Worm (Caenorhabditis elegans): ENCODE results near the gene eea-1.

The eea-1 gene

ce11 chrV:13512515-13512914 is 15.3 kb upstream of the eea-1 start:
- TF ChIP-seq ztf-4 (tag; optimal IDR thresholded peaks at IDR 0.05): no peak
- no peak for TF ChIP-seq gmeb-1 (tag; optimal IDR thresholded peaks at IDR 0.05)

DNA sequence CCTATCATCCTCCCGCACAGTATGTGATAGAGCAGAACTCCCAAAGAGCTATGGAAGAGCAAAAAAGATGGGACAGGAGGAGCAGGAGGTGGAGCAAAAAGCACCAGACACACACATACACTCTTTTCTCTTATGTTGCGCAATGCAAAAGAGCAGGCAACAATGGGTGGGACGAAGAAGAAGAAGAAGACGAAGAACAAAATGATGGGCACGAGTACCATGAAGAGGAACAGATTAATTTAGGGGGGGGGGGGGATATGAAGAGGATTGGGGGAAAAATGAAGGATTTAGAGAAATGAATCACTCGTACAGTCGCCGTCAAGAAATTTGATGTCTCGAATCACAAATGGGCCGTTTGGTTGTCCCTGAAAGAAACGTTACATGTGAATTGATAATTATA is 14.4 kb upstream of the eea-1 start, which contains the start of gene avr-15:
TSS of gene avr-15 (minus strand) at position 101 of the 400 bp plus-strand sequence.
- TF ChIP-seq ZK546.5 (tag; optimal IDR thresholded peaks at IDR 0.05) (no peak), nhr-77 (tag; optimal IDR thresholded peaks at IDR 0.05) (no peak), egl-27 (tag; optimal IDR thresholded peaks at IDR 0.05) (no peak), peb-1 (tag; optimal IDR thresholded peaks at IDR 0.05) (no peak), unc-39 (tag; optimal IDR thresholded peaks at IDR 0.05) (no peak), gmeb-1 (tag; optimal IDR thresholded peaks at IDR 0.05) (no peak), nhr-25 (tag; optimal IDR thresholded peaks at IDR 0.05) (no peak), nhr-10 (tag; optimal IDR thresholded peaks at IDR 0.05) (no peak), zag-1 (tag; optimal IDR thresholded peaks at IDR 0.05) (no peak), F13H6.1 (tag; optimal IDR thresholded peaks at IDR 0.05) (no peak), ceh-82 (tag; optimal IDR thresholded peaks at IDR 0.05) (no peak), sma-9 (GFP tag; optimal IDR thresholded peaks at IDR 0.05) (no peak), sma-9 (tag; optimal IDR thresholded peaks at IDR 0.05) (no peak), mdl-1 (tag; optimal IDR thresholded peaks at IDR 0.05) (no peak), sem-4 (tag; optimal IDR thresholded peaks at IDR 0.05) (no peak)

- TF ChIP-seq egl-27 (tag; optimal IDR thresholded peaks at IDR 0.05) (no peak), nhr-25 (tag; optimal IDR thresholded peaks at IDR 0.05) (no peak), nhr-10 (tag; optimal IDR thresholded peaks at IDR 0.05) (no peak), crh-2 (tag; optimal IDR thresholded peaks at IDR 0.05) (no peak), sma-9 (GFP tag; optimal IDR thresholded peaks at IDR 0.05) (no peak), sma-9 (tag; optimal IDR thresholded peaks at IDR 0.05) (no peak), elt-3 (tag; optimal IDR thresholded peaks at IDR 0.05) (no peak), ZK546.5 (tag; optimal IDR thresholded peaks at IDR 0.05) (no peak), ama-1 (optimal IDR thresholded peaks at IDR 0.05) (no peak), blmp-1 (tag; optimal IDR thresholded peaks at IDR 0.05; ENCODE audit: insufficient read depth) (no peak), nhr-6 (tag; optimal IDR thresholded peaks at IDR 0.05) (no peak), aly-2 (tag; optimal IDR thresholded peaks at IDR 0.05) (no peak), unc-62 (GFP tag; optimal IDR thresholded peaks at IDR 0.05) (no peak), lin-39 (tag; optimal IDR thresholded peaks at IDR 0.05) (no peak)
Measured at ce11 chrV:13506321-13506720, 9.1 kb upstream of the eea-1 start, which contains the start of gene R11G10.4. Gene R11G10.4, plus strand, starts transcription at chrV:13506621.

DNA sequence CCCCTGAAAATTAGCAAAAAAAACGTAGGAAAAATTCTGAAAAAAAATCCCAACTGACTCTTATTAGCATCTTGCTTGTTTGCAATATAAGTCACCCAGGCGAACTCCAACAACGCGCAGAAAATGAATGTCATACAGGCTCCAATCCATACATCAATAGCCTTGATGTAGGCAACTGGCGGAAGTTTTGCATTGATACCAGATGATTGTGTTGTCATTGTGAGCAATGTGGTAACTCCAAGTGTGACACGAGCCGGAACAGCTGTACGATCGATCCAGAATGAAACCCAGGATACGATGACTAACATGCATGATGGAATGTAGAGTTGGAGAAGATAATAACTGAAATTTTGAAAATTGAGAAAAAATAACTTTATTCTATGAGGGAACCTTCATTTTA is 2.1 kb upstream of the eea-1 start:
- TF ChIP-seq nhr-25 (tag; optimal IDR thresholded peaks at IDR 0.05): no peak

ce11 chrV:13489830-13490229 is 7.3 kb downstream of the eea-1 start, which contains the start of gene T10G3.3:
Gene T10G3.3, minus strand, starts transcription at chrV:13490199.
- no peak for TF ChIP-seq zag-1 (tag; optimal IDR thresholded peaks at IDR 0.05)
- TF ChIP-seq unc-55 (GFP tag; optimal IDR thresholded peaks at IDR 0.05): no peak
- TF ChIP-seq nhr-25 (tag; optimal IDR thresholded peaks at IDR 0.05): peak; percentile 61
- TF ChIP-seq ztf-4 (tag; optimal IDR thresholded peaks at IDR 0.05): no peak
- TF ChIP-seq ceh-82 (tag; optimal IDR thresholded peaks at IDR 0.05): no peak
- TF ChIP-seq elt-1 (tag; optimal IDR thresholded peaks at IDR 0.05): peak; percentile 43
- TF ChIP-seq peb-1 (tag; optimal IDR thresholded peaks at IDR 0.05): no peak
- no peak for TF ChIP-seq lin-39 (tag; optimal IDR thresholded peaks at IDR 0.05)
- no peak for TF ChIP-seq alr-1 (tag; optimal IDR thresholded peaks at IDR 0.05)
- TF ChIP-seq nhr-6 (tag; optimal IDR thresholded peaks at IDR 0.05): no peak
- no peak for TF ChIP-seq sma-3 (GFP tag; optimal IDR thresholded peaks at IDR 0.05)
- no peak for TF ChIP-seq C34F6.9 (tag; optimal IDR thresholded peaks at IDR 0.05)
- no peak for TF ChIP-seq nhr-12 (tag; optimal IDR thresholded peaks at IDR 0.05)
- no peak for TF ChIP-seq lsy-2 (tag; optimal IDR thresholded peaks at IDR 0.05)
- no peak for TF ChIP-seq ztf-11 (tag; optimal IDR thresholded peaks at IDR 0.05)
- no peak for TF ChIP-seq crh-2 (tag; optimal IDR thresholded peaks at IDR 0.05)
- peak; percentile 4 for TF ChIP-seq nhr-21 (tag; optimal IDR thresholded peaks at IDR 0.05)
- TF ChIP-seq blmp-1 (tag; optimal IDR thresholded peaks at IDR 0.05; ENCODE audit: insufficient read depth): peak; percentile 70
- TF ChIP-seq mbf-1 (tag; optimal IDR thresholded peaks at IDR 0.05): no peak
- TF ChIP-seq nhr-23 (tag; optimal IDR thresholded peaks at IDR 0.05): no peak
- no peak for TF ChIP-seq aly-2 (tag; optimal IDR thresholded peaks at IDR 0.05)
- TF ChIP-seq nhr-129 (tag; optimal IDR thresholded peaks at IDR 0.05): no peak
- TF ChIP-seq lin-11 (tag; optimal IDR thresholded peaks at IDR 0.05): no peak
- no peak for TF ChIP-seq unc-39 (tag; optimal IDR thresholded peaks at IDR 0.05)
- no peak for TF ChIP-seq lin-13 (GFP tag; optimal IDR thresholded peaks at IDR 0.05)
- TF ChIP-seq mab-5 (tag; optimal IDR thresholded peaks at IDR 0.05): no peak
- no peak for TF ChIP-seq nhr-237 (tag; optimal IDR thresholded peaks at IDR 0.05)
- TF ChIP-seq ZK546.5 (tag; optimal IDR thresholded peaks at IDR 0.05): no peak
- peak; percentile 55 for TF ChIP-seq sma-9 (GFP tag; optimal IDR thresholded peaks at IDR 0.05)
- TF ChIP-seq sma-9 (tag; optimal IDR thresholded peaks at IDR 0.05): no peak
- TF ChIP-seq nhr-10 (tag; optimal IDR thresholded peaks at IDR 0.05): no peak
- TF ChIP-seq ama-1 (optimal IDR thresholded peaks at IDR 0.05): no peak
- peak; percentile 57 for TF ChIP-seq ceh-16 (tag; optimal IDR thresholded peaks at IDR 0.05)
- no peak for TF ChIP-seq gmeb-1 (tag; optimal IDR thresholded peaks at IDR 0.05)
- TF ChIP-seq egl-27 (tag; optimal IDR thresholded peaks at IDR 0.05): peak; percentile 13
- no peak for TF ChIP-seq nhr-11 (tag; optimal IDR thresholded peaks at IDR 0.05)
- TF ChIP-seq unc-62 (GFP tag; optimal IDR thresholded peaks at IDR 0.05): no peak
- TF ChIP-seq F13H6.1 (tag; optimal IDR thresholded peaks at IDR 0.05): no peak
- no peak for TF ChIP-seq skn-1 (tag; optimal IDR thresholded peaks at IDR 0.05)
- no peak for TF ChIP-seq nhr-77 (tag; optimal IDR thresholded peaks at IDR 0.05)
- no peak for TF ChIP-seq elt-3 (tag; optimal IDR thresholded peaks at IDR 0.05)

Measured in whole organism, L2 larva.